Worm (Caenorhabditis elegans) whole organism, L4 larva: ENCODE results near the gene C14B9.10.

Experiments used
- D1046.2 ChIP-seq: fragments of 200-800 bp; sonication (Bioruptor generic); IDR thresholded peaks from 2 replicates; pipeline ENCODE4 v1.3.6; 2022; ENCODE audit warnings: missing genetic modification characterization, missing compliant biosample characterization
- F10B5.3 ChIP-seq: sonication (generic microtip); optimal IDR thresholded peaks from 2 replicates; lab custom pipeline; 2016; ENCODE audit warnings: mild to moderate bottlenecking, missing genetic modification characterization, missing compliant biosample characterization
- F49E8.2 ChIP-seq: sonication (generic microtip); optimal IDR thresholded peaks from 2 replicates; lab custom pipeline; 2016; ENCODE audit warnings: missing compliant biosample characterization, mild to moderate bottlenecking, missing genetic modification characterization, borderline replicate concordance
- T26A8.4 ChIP-seq: fragments of 200-800 bp; sonication (Bioruptor generic); IDR thresholded peaks from 2 replicates; pipeline ENCODE4 v1.3.6; 2022; ENCODE audit warnings: missing genetic modification characterization, missing compliant biosample characterization
- Y105C5A.15 ChIP-seq: fragments of 200-800 bp; sonication (Bioruptor generic); IDR thresholded peaks from 2 replicates; pipeline ENCODE4 v1.3.6; 2022; ENCODE audit warnings: missing genetic modification characterization, missing compliant biosample characterization
- Y48G9A.11 ChIP-seq: fragments of 200-800 bp; sonication (Bioruptor generic); IDR thresholded peaks from 2 replicates; pipeline ENCODE4 v1.3.6; 2022; ENCODE audit warnings: missing genetic modification reagents, missing genetic modification characterization, missing compliant biosample characterization
- Y5F2A.4 ChIP-seq: fragments of 200-800 bp; sonication (Bioruptor generic); optimal IDR thresholded peaks from 2 replicates; lab custom pipeline; 2018; ENCODE audit warnings: mild to moderate bottlenecking, missing genetic modification characterization, missing compliant biosample characterization
- Y75B8A.6 ChIP-seq: fragments of 200-800 bp; sonication (Bioruptor generic); IDR thresholded peaks from 2 replicates; pipeline ENCODE4 v1.3.6; 2022; ENCODE audit warnings: missing genetic modification reagents, missing genetic modification characterization, missing compliant biosample characterization
- ZK337.2 ChIP-seq: fragments of 200-800 bp; sonication (Bioruptor generic); IDR thresholded peaks from 2 replicates; pipeline ENCODE4 v1.3.6; 2022; ENCODE audit warnings: missing genetic modification reagents, missing genetic modification characterization, missing compliant biosample characterization
- aha-1 ChIP-seq: fragments of 150-350 bp; peaks from one replicate; lab custom pipeline; 2014; ENCODE audit warnings: missing biosample characterization, missing genetic modification characterization
- ceh-20 ChIP-seq: fragments of 200-800 bp; sonication (Bioruptor generic); IDR thresholded peaks from 2 replicates; pipeline ENCODE4 v1.3.6; 2022; ENCODE audit warnings: missing genetic modification reagents, missing genetic modification characterization, missing compliant biosample characterization
- ceh-28 ChIP-seq: fragments of 150-350 bp; optimal IDR thresholded peaks from 2 replicates; lab custom pipeline; 2014; ENCODE audit warnings: missing biosample characterization, missing genetic modification reagents, missing genetic modification characterization
- ceh-62 ChIP-seq: sonication (generic microtip); optimal IDR thresholded peaks from 2 replicates; lab custom pipeline; 2017; ENCODE audit warnings: missing biosample characterization, missing genetic modification characterization
- ceh-82 ChIP-seq: sonication (generic microtip); optimal IDR thresholded peaks from 2 replicates; lab custom pipeline; 2017; ENCODE audit warnings: missing biosample characterization, missing genetic modification characterization
- daf-16 ChIP-seq, 3 experiments: sonication (generic microtip); optimal IDR thresholded peaks; 2 replicates each; lab custom pipeline; 2016 to 2017; ENCODE audit warnings: missing genetic modification characterization in 3 of 3, missing genetic modification reagents in 3 of 3, mild to moderate bottlenecking in 2 of 3, missing compliant biosample characterization in 2 of 3, missing biosample characterization in 1 of 3, moderate library complexity in 1 of 3
- daf-8 ChIP-seq: fragments of 200-800 bp; sonication (Bioruptor generic); IDR thresholded peaks from 2 replicates; pipeline ENCODE4 v1.3.6; 2022; ENCODE audit warnings: missing genetic modification characterization, missing compliant biosample characterization
- dmd-8 ChIP-seq: fragments of 200-800 bp; sonication (Bioruptor generic); IDR thresholded peaks from 2 replicates; pipeline ENCODE4 v1.3.6; 2022; ENCODE audit warnings: missing genetic modification characterization, missing compliant biosample characterization
- egl-43 ChIP-seq: fragments of 200-800 bp; sonication (Bioruptor generic); IDR thresholded peaks from 2 replicates; pipeline ENCODE4 v1.3.6; 2022; ENCODE audit warnings: missing genetic modification reagents, missing genetic modification characterization, missing compliant biosample characterization
- fkh-10 ChIP-seq: fragments of 150-350 bp; optimal IDR thresholded peaks from 2 replicates; lab custom pipeline; 2014; ENCODE audit warnings: missing biosample characterization, missing genetic modification reagents, missing genetic modification characterization
- fos-1 ChIP-seq: fragments of 150-350 bp; optimal IDR thresholded peaks from 2 replicates; lab custom pipeline; 2014; ENCODE audit warnings: missing biosample characterization, missing genetic modification characterization
- hif-1 ChIP-seq, 2 experiments: sonication (generic microtip); optimal IDR thresholded peaks; 2 replicates each; lab custom pipeline; 2016 to 2017; ENCODE audit warnings: missing compliant biosample characterization in 2 of 2, missing genetic modification characterization in 2 of 2, missing genetic modification reagents in 2 of 2, missing genotype in 2 of 2, mild to moderate bottlenecking in 1 of 2
- hmg-1.1 ChIP-seq: fragments of 200-800 bp; sonication (Bioruptor generic); IDR thresholded peaks from 2 replicates; pipeline ENCODE4 v1.3.6; 2022; ENCODE audit warnings: missing genetic modification reagents, missing genetic modification characterization, missing compliant biosample characterization
- jun-1 ChIP-seq: fragments of 150-350 bp; optimal IDR thresholded peaks from 2 replicates; lab custom pipeline; 2014; ENCODE audit warnings: missing biosample characterization, missing genetic modification reagents, missing genetic modification characterization
- lim-7 ChIP-seq: fragments of 200-800 bp; sonication (Bioruptor generic); IDR thresholded peaks from 2 replicates; pipeline ENCODE4 v1.3.6; 2022; ENCODE audit warnings: missing genetic modification characterization, missing compliant biosample characterization
- lin-29 ChIP-seq: fragments of 200-800 bp; sonication (Bioruptor generic); IDR thresholded peaks from 2 replicates; pipeline ENCODE4 v1.3.6; 2022; ENCODE audit warnings: missing genetic modification reagents, missing genetic modification characterization, missing compliant biosample characterization
- lin-39 ChIP-seq: fragments of 150-350 bp; optimal IDR thresholded peaks from 2 replicates; lab custom pipeline; 2014; ENCODE audit warnings: missing biosample characterization, missing genetic modification reagents, missing genetic modification characterization
- madf-9 ChIP-seq: fragments of 200-800 bp; sonication (Bioruptor generic); conservative IDR thresholded peaks from 2 replicates; pipeline ENCODE4 v1.3.6; 2022; ENCODE audit warnings: missing genetic modification reagents, missing genetic modification characterization, missing compliant biosample characterization
- mes-2 ChIP-seq: sonication (generic microtip); optimal IDR thresholded peaks from 2 replicates; lab custom pipeline; 2016; ENCODE audit warnings: missing genotype, mild to moderate bottlenecking, missing genetic modification characterization, missing compliant biosample characterization; ENCODE audit not compliant: poor library complexity, severe bottlenecking
- mxl-3 ChIP-seq: fragments of 200-800 bp; sonication (Bioruptor generic); optimal IDR thresholded peaks from 2 replicates; lab custom pipeline; 2018; ENCODE audit warnings: mild to moderate bottlenecking, missing genetic modification characterization, missing compliant biosample characterization
- nhr-11 ChIP-seq: fragments of 150-350 bp; optimal IDR thresholded peaks from 2 replicates; lab custom pipeline; 2014; ENCODE audit warnings: missing biosample characterization, missing genetic modification characterization
- nhr-111 ChIP-seq: fragments of 200-800 bp; sonication (Bioruptor generic); optimal IDR thresholded peaks from 2 replicates; lab custom pipeline; 2018; ENCODE audit warnings: mild to moderate bottlenecking, missing genetic modification characterization, missing compliant biosample characterization
- nhr-237 ChIP-seq: sonication (generic microtip); optimal IDR thresholded peaks from 2 replicates; lab custom pipeline; 2017; ENCODE audit warnings: missing biosample characterization, missing genetic modification characterization
- nhr-48 ChIP-seq: sonication (generic microtip); optimal IDR thresholded peaks from 2 replicates; lab custom pipeline; 2016; ENCODE audit warnings: mild to moderate bottlenecking, missing genetic modification characterization, missing compliant biosample characterization
- nhr-76 ChIP-seq: fragments of 150-350 bp; optimal IDR thresholded peaks from 2 replicates; lab custom pipeline; 2014; ENCODE audit warnings: missing biosample characterization, missing genetic modification characterization
- pha-4 ChIP-seq, 2 experiments: fragments of 150-350 bp in 1 of 2; fragments of 200-800 bp in 1 of 2; sonication (Bioruptor generic) in 1 of 2; IDR thresholded peaks in 1 of 2; optimal IDR thresholded peaks in 1 of 2; 2 replicates each; pipeline versions ENCODE4 v1.3.6 to Lab custom; 2014 to 2022; ENCODE audit warnings: missing genetic modification characterization in 2 of 2, missing genetic modification reagents in 2 of 2, missing biosample characterization in 1 of 2, missing compliant biosample characterization in 1 of 2
- php-3 ChIP-seq: fragments of 200-800 bp; sonication (Bioruptor generic); IDR thresholded peaks from 2 replicates; pipeline ENCODE4 v1.3.6; 2022; ENCODE audit warnings: missing genetic modification reagents, missing genetic modification characterization, missing compliant biosample characterization
- pqm-1 ChIP-seq: sonication (generic microtip); optimal IDR thresholded peaks from 2 replicates; lab custom pipeline; 2017; ENCODE audit warnings: missing biosample characterization, missing genetic modification characterization
- saeg-2 ChIP-seq: fragments of 200-800 bp; sonication (Bioruptor generic); IDR thresholded peaks from 2 replicates; pipeline ENCODE4 v1.3.6; 2022; ENCODE audit warnings: missing genetic modification reagents, missing genetic modification characterization, missing compliant biosample characterization
- sdz-12 ChIP-seq: fragments of 200-800 bp; sonication (Bioruptor generic); optimal IDR thresholded peaks from 2 replicates; lab custom pipeline; 2018; ENCODE audit warnings: mild to moderate bottlenecking, missing genetic modification characterization, missing compliant biosample characterization
- skn-1 ChIP-seq: fragments of 150-350 bp; optimal IDR thresholded peaks from 2 replicates; lab custom pipeline; 2014; ENCODE audit warnings: missing biosample characterization, missing genetic modification characterization
- spr-1 ChIP-seq: sonication (generic microtip); optimal IDR thresholded peaks from 2 replicates; lab custom pipeline; 2016; ENCODE audit warnings: mild to moderate bottlenecking, missing genetic modification characterization, missing compliant biosample characterization
- spr-3 ChIP-seq: fragments of 200-800 bp; sonication (Bioruptor generic); optimal IDR thresholded peaks from 2 replicates; lab custom pipeline; 2018; ENCODE audit warnings: mild to moderate bottlenecking, missing genetic modification characterization, missing compliant biosample characterization
- unc-130 ChIP-seq: sonication (generic microtip); optimal IDR thresholded peaks from 2 replicates; lab custom pipeline; 2016; ENCODE audit warnings: missing genetic modification reagents, missing genetic modification characterization, missing compliant biosample characterization
- unc-62 ChIP-seq, 3 experiments: fragments of 150-350 bp in 1 of 3; sonication (generic microtip); optimal IDR thresholded peaks in 2 of 3; peaks in 1 of 3; 1 replicate in 1 of 3; 2 replicates in 2 of 3; lab custom pipeline; 2014 to 2017; ENCODE audit warnings: missing biosample characterization in 3 of 3, missing genetic modification characterization in 3 of 3, missing genetic modification reagents in 3 of 3, missing genotype in 1 of 3
- zfp-2 ChIP-seq: sonication (generic microtip); optimal IDR thresholded peaks from 2 replicates; lab custom pipeline; 2016; ENCODE audit warnings: mild to moderate bottlenecking, missing genetic modification characterization, missing compliant biosample characterization
- zfp-3 ChIP-seq: fragments of 200-800 bp; sonication (Bioruptor generic); conservative IDR thresholded peaks from 2 replicates; pipeline ENCODE4 v1.3.6; 2022; ENCODE audit warnings: missing genetic modification reagents, missing genetic modification characterization, missing compliant biosample characterization
- zip-11 ChIP-seq: fragments of 200-800 bp; sonication (Bioruptor generic); IDR thresholded peaks from 2 replicates; pipeline ENCODE4 v1.3.6; 2022; ENCODE audit warnings: missing genetic modification characterization, missing compliant biosample characterization
- zip-2 ChIP-seq: fragments of 150-350 bp; optimal IDR thresholded peaks from 2 replicates; lab custom pipeline; 2014; ENCODE audit warnings: missing biosample characterization, missing genetic modification characterization
- ztf-7 ChIP-seq: fragments of 150-350 bp; optimal IDR thresholded peaks from 2 replicates; lab custom pipeline; 2014; ENCODE audit warnings: missing biosample characterization, missing genetic modification characterization

C14B9.10 gene

DNA sequence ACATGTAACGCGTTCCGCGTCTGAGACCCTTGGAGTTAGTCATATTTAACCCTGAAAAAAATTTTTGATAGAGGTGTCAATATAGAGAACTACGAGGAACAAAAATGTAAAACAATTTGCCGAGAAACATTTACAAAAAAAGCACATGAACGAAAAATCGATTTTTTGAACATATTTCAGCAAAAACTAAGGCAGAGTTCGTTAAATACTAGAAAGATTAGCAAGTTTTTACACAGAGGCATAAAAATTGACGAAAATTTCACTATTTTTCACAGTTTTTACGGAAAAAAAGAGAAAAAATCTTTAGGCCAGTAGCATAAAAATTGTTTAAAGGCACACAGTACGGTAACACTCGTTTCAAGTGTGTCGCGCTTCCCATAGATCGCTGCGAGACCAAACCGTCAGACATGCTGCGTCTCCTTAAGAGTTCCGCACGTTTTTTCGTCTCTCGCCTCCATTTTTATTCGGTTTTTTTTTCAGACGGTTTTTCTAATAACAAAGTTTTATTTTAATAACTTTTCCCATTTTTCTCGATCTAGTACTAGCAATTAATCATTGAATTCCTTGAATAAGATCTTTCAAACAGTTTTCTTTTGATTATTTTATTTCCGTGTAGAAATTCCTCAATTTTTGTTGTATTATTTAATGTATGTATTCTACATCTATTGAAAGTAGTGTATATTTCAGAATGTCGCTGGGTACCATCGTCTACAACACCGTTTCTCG is at the start of gene C14B9.10, which contains the start of gene rpl-21 (continued):
- no peak for TF ChIP-seq daf-8
- no peak for TF ChIP-seq ceh-82 (tag; lab: Kevin White, UChicago)
- TF ChIP-seq ceh-20 (GFP tag; lab: Robert Waterston, UW) = no peak
- TF ChIP-seq nhr-111 = no peak
- peak; percentile 75 for TF ChIP-seq hmg-1.1 (GFP tag; lab: Robert Waterston, UW)
- no peak for TF ChIP-seq ceh-62 (tag; lab: Kevin White, UChicago)
- TF ChIP-seq pqm-1 = no peak
- no peak for TF ChIP-seq zip-11 (GFP tag; lab: Robert Waterston, UW)
- peak; percentile 24 for TF ChIP-seq ztf-7 (tag; lab: Kevin White, UChicago)
- no peak for TF ChIP-seq spr-3 (GFP tag; lab: Kevin White, UChicago)
- no peak for TF ChIP-seq pha-4 (GFP tag; IDR thresholded peaks at IDR 0.05; lab: Robert Waterston, UW)
- peak; percentile 51 for TF ChIP-seq pha-4 (tag; optimal IDR thresholded peaks at IDR 0.05; lab: Kevin White, UChicago)
- no peak for TF ChIP-seq madf-9 (GFP tag; lab: Robert Waterston, UW)
- TF ChIP-seq nhr-76 (tag; lab: Kevin White, UChicago) = no peak
- TF ChIP-seq lin-29 (GFP tag; lab: Robert Waterston, UW) = no peak
- TF ChIP-seq zfp-2 (tag; lab: Kevin White, UChicago) = peak; percentile 18
- TF ChIP-seq jun-1 (tag; lab: Kevin White, UChicago) = no peak
- no peak for TF ChIP-seq mxl-3 (GFP tag; lab: Kevin White, UChicago)
- TF ChIP-seq egl-43 = no peak
- TF ChIP-seq php-3 = no peak
- no peak for TF ChIP-seq F10B5.3 (tag; lab: Kevin White, UChicago)
- peak; percentile 61; the same call in 1 of the 2 replicates for TF ChIP-seq Y48G9A.11 (GFP tag; lab: Robert Waterston, UW)
- TF ChIP-seq saeg-2 (GFP tag; lab: Robert Waterston, UW) = no peak
- no peak for TF ChIP-seq lin-39
- peak; percentile 84 for TF ChIP-seq unc-130 (GFP tag; lab: Kevin White, UChicago)
- TF ChIP-seq sdz-12 = no peak
- peak; percentile 99 for TF ChIP-seq D1046.2 (GFP tag; lab: Robert Waterston, UW)
- no peak for TF ChIP-seq daf-16 (GFP tag; optimal IDR thresholded peaks at IDR 0.05; lab: Kevin White, UChicago)
- peak; percentile 44 for TF ChIP-seq daf-16 (tag; optimal IDR thresholded peaks at IDR 0.05; lab: Kevin White, UChicago)
- TF ChIP-seq aha-1 (tag; lab: Kevin White, UChicago) = peak; percentile 96
- TF ChIP-seq ZK337.2 (GFP tag; lab: Robert Waterston, UW) = no peak
- TF ChIP-seq skn-1 (tag; lab: Kevin White, UChicago) = no peak
- TF ChIP-seq fkh-10 = no peak
- peak; percentile 91 for TF ChIP-seq mes-2 (tag; lab: Kevin White, UChicago)
- no peak for TF ChIP-seq Y75B8A.6 (GFP tag; lab: Robert Waterston, UW)
- TF ChIP-seq Y105C5A.15 (GFP tag; lab: Robert Waterston, UW) = no peak
- TF ChIP-seq hif-1 (tag; optimal IDR thresholded peaks at IDR 0.05; lab: Kevin White, UChicago) = peak in 1 of 2 experiments; percentile 38
- TF ChIP-seq dmd-8 (GFP tag; lab: Robert Waterston, UW) = no peak
- no peak for TF ChIP-seq Y5F2A.4 (GFP tag; lab: Kevin White, UChicago)
- TF ChIP-seq T26A8.4 (GFP tag; lab: Robert Waterston, UW) = peak; percentile 62; the same call in 1 of the 2 replicates
- peak; percentile 36 for TF ChIP-seq nhr-48 (tag; lab: Kevin White, UChicago)
- TF ChIP-seq lim-7 (GFP tag; lab: Robert Waterston, UW) = 0 out of 2 replicates have a peak, but pooled peaks have one; percentile 30
- peak; percentile 37 for TF ChIP-seq spr-1 (tag; lab: Kevin White, UChicago)
- peak; percentile 67 for TF ChIP-seq nhr-11 (tag; lab: Kevin White, UChicago)
- no peak for TF ChIP-seq nhr-237 (tag; lab: Kevin White, UChicago)
- no peak for TF ChIP-seq zip-2 (tag; lab: Kevin White, UChicago)
- TF ChIP-seq zfp-3 (GFP tag; lab: Robert Waterston, UW) = no peak
- TF ChIP-seq ceh-28 = no peak
- peak; percentile 77 for TF ChIP-seq F49E8.2
- TF ChIP-seq fos-1 = no peak
- TF ChIP-seq unc-62 (GFP tag; optimal IDR thresholded peaks at IDR 0.05 in 1 of 2; lab: Kevin White, UChicago) = peak in 1 of 2 experiments; percentile 1
- TF ChIP-seq unc-62 (tag; optimal IDR thresholded peaks at IDR 0.05; lab: Kevin White, UChicago) = no peak
